Worm (Caenorhabditis elegans): Measurements from ENCODE around the gene C44B7.5.

- TF ChIP-seq R02D3.7 (tag; optimal IDR thresholded peaks at IDR 0.05) (no peak), nhr-11 (tag; optimal IDR thresholded peaks at IDR 0.05) (no peak)
Observed at ce11 chrII:6841102-6841501, 31.3 kb downstream of the C44B7.5 start.
